Worm (Caenorhabditis elegans): ENCODE results near the gene F55F10.1.

The F55F10.1 gene

DNA sequence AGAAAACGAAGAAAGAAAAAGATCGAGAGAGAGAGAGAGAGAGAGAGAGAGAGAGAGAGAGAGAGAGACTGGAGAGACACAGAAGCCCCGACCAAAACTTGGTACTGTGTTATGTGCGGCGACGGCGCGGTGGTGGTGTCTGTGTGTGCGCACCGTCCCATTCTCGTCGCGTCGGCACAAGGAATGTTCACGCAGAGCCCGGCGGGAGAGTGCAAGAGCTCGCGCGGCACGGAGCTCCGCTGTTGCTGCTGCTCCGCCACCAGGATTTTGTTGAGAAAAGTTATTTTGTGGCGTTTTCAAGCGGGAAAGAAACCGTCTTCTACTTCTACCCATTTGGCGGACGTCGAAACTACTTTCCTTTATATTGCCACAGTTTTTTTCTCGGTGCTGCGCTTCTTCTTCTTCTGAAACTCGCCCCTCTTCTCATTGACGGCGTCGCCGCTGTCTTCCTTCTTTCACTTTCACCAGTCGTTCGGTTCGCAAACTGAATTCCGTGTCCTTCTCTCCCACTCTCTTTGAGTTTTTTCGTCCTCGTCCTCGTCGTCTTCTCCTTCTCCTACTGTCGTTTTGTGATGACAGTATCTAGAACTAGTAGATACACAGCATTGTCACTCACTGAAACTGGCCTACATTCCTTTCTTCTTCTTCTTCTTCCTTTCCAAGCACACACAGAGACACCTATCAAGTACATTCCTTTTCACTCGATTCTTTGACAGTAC lies 38.9 kb downstream of the F55F10.1 start:
- TF ChIP-seq nhr-25 (tag; optimal IDR thresholded peaks at IDR 0.05; ENCODE audit: borderline replicate concordance, insufficient read depth) (peak; percentile 1), F44E2.7 (GFP tag; IDR thresholded peaks at IDR 0.05) (0 out of 2 replicates have a peak, but pooled peaks have one; percentile 36), unc-39 (tag; optimal IDR thresholded peaks at IDR 0.05) (no peak), madf-9 (GFP tag; conservative IDR thresholded peaks at IDR 0.05) (0 out of 2 replicates have a peak, but pooled peaks have one; percentile 13), set-16 (GFP tag; IDR thresholded peaks at IDR 0.05) (peak; percentile 95), mxl-3 (GFP tag; optimal IDR thresholded peaks at IDR 0.05) (peak; percentile 29), ceh-32 (tag; optimal IDR thresholded peaks at IDR 0.05; ENCODE audit: poor library complexity) (no peak), hlh-30 (tag; optimal IDR thresholded peaks at IDR 0.05; ENCODE audit: insufficient read depth) (no peak), ctbp-1 (GFP tag; IDR thresholded peaks at IDR 0.05) (no peak), daf-16 (GFP tag; optimal IDR thresholded peaks at IDR 0.05) (no peak), daf-16 (tag; optimal IDR thresholded peaks at IDR 0.05) (peak; percentile 3), egl-27 (tag; optimal IDR thresholded peaks at IDR 0.05) (no peak), Y5F2A.4 (GFP tag; optimal IDR thresholded peaks at IDR 0.05) (no peak), daf-8 (GFP tag; IDR thresholded peaks at IDR 0.05) (no peak), Y75B8A.6 (GFP tag; IDR thresholded peaks at IDR 0.05) (no peak), F49E8.2 (tag; optimal IDR thresholded peaks at IDR 0.05; ENCODE audit: borderline replicate concordance) (no peak), lin-38 (GFP tag; IDR thresholded peaks at IDR 0.05) (peak; percentile 18), sdz-12 (GFP tag; optimal IDR thresholded peaks at IDR 0.05) (no peak), mdl-1 (tag; optimal IDR thresholded peaks at IDR 0.05) (no peak), ceh-28 (tag; optimal IDR thresholded peaks at IDR 0.05) (no peak), hif-1 (tag; optimal IDR thresholded peaks at IDR 0.05) (no peak), mdt-29 (GFP tag; IDR thresholded peaks at IDR 0.05) (no peak), egl-43 (GFP tag; IDR thresholded peaks at IDR 0.05) (no peak), unc-62 (GFP tag; optimal IDR thresholded peaks at IDR 0.05 in 1 of 2) (no peak), unc-62 (tag; optimal IDR thresholded peaks at IDR 0.05) (no peak), mep-1 (tag; optimal IDR thresholded peaks at IDR 0.05) (no peak), dve-1 (tag; optimal IDR thresholded peaks at IDR 0.05; ENCODE audit: insufficient read depth) (no peak), nhr-76 (tag; optimal IDR thresholded peaks at IDR 0.05) (no peak), tra-1 (GFP tag; IDR thresholded peaks at IDR 0.05) (no peak), nhr-10 (tag; optimal IDR thresholded peaks at IDR 0.05) (no peak)

DNA sequence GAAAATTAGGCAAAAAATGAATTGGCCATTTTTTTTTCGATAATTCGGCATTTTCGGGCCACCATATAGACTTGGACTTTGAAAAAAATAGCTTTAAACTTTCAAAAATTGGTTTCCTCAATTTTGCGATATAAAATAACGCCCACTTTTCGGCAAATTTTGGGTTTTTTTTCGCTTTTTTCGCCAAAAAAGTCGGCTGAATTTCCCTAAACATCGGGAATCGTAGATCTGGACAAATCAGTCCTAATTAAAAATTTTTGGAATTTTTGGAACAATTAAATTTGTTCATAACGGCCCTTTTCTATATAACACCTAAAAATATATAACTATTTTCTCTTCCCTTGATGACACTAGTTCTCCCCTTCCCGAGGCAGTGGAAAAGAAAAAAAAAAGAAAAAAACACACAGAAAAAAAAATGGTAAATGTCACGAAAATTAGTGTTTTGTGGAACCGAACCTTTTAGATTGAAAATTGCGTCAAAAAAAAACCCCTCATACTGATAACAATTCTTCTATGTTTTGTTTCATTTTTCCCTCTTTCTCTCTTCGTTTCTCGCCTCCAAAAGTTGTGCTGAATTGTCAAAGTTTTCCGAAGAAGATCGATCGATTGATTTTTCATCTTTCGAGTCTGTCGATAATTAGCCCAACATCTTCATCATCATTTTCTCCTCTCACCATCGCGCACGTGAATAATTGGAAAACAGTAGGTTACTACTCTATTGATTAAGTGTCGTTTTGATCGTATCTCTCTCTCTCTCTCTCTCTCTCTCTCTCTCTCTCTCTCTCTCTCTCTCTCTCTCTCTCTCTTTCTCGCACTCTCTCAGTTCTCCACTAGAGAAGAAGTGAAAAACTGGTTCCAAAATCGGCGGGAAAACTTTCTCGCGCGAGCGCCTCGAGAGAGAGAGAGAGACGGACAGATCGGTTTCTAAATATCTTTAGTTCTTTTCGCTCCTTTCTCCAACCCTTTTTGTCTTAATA lies 40.0 kb downstream of the F55F10.1 start, which contains the start of gene Y24D9A.6:
Gene Y24D9A.6 (minus strand): TSS at position 51 of the 977 bp plus-strand sequence.
- TF ChIP-seq pqm-1 (tag; optimal IDR thresholded peaks at IDR 0.05) (no peak), ceh-32 (tag; optimal IDR thresholded peaks at IDR 0.05; ENCODE audit: poor library complexity) (no peak), ceh-28 (tag; optimal IDR thresholded peaks at IDR 0.05) (peak; percentile 56), aha-1 (tag) (peak; percentile 79), nhr-48 (tag; optimal IDR thresholded peaks at IDR 0.05) (peak; percentile 11), nhr-6 (tag; optimal IDR thresholded peaks at IDR 0.05) (no peak), nhr-102 (tag; optimal IDR thresholded peaks at IDR 0.05) (peak; percentile 15), lin-29 (GFP tag; IDR thresholded peaks at IDR 0.05) (0 out of 2 replicates have a peak, but pooled peaks have one; percentile 41), T26A8.4 (GFP tag; IDR thresholded peaks at IDR 0.05) (0 out of 2 replicates have a peak, but pooled peaks have one; percentile 24), nhr-111 (GFP tag; optimal IDR thresholded peaks at IDR 0.05) (no peak), mxl-2 (GFP tag; conservative IDR thresholded peaks at IDR 0.05) (no peak), lin-1 (GFP tag; IDR thresholded peaks at IDR 0.05) (no peak), tra-1 (GFP tag; IDR thresholded peaks at IDR 0.05) (peak; percentile 35; the same call in 1 of the 2 replicates), aly-2 (tag; optimal IDR thresholded peaks at IDR 0.05) (no peak), ceh-82 (tag; optimal IDR thresholded peaks at IDR 0.05) (no peak), lin-38 (GFP tag; IDR thresholded peaks at IDR 0.05) (peak; percentile 13; the same call in 1 of the 2 replicates), F49E8.2 (tag; optimal IDR thresholded peaks at IDR 0.05; ENCODE audit: borderline replicate concordance) (no peak), nhr-25 (tag; optimal IDR thresholded peaks at IDR 0.05; ENCODE audit: borderline replicate concordance, insufficient read depth) (peak; percentile 91), dmd-6 (GFP tag; IDR thresholded peaks at IDR 0.05) (peak; percentile 62), pha-4 (GFP tag; IDR thresholded peaks at IDR 0.05) (peak; percentile 28; the same call in 1 of the 2 replicates), pha-4 (tag; optimal IDR thresholded peaks at IDR 0.05) (no peak), dpl-1 (GFP tag; optimal IDR thresholded peaks at IDR 0.05) (peak; percentile 30)

Measured in whole organism, L4 larva.